Fruit fly (Drosophila melanogaster): Measurements from ENCODE around the gene exex.

- TF ChIP-seq eg (GFP tag; IDR thresholded peaks at IDR 0.05), result no peak
- no peak for TF ChIP-seq Smox (GFP tag; optimal IDR thresholded peaks at IDR 0.05)
These were observed 45.8 kb downstream of the exex start for dm6 chr3L:7993570-7994319.
